Worm (Caenorhabditis elegans) whole organism, L4 larva: ENCODE data around the gene ZK287.1.

Experiments used
- mxl-2 ChIP-seq: fragments of 200-800 bp; sonication (Bioruptor generic); conservative IDR thresholded peaks from 2 replicates; pipeline ENCODE4 v1.3.6; 2022; ENCODE audit warnings: missing genetic modification reagents, missing genetic modification characterization, missing compliant biosample characterization

ZK287.1 gene

ce11 chrV:9716397-9716796, 49.9 kb downstream of the ZK287.1 start, which contains the start of gene str-188:
str-188 (plus strand) TSS chrV:9716697.
- TF ChIP-seq mxl-2 (GFP tag; lab: Robert Waterston, UW) = no peak
